Fruit fly (Drosophila melanogaster) whole organism: ENCODE measurements around the gene CG33643.

Source experiments
- CG8478 ChIP-seq: fragments of >200 bp; optimal IDR thresholded peaks from 2 replicates; lab custom pipeline; 2018; ENCODE audit warnings: inconsistent platforms
- Dll ChIP-seq: fragments of >200 bp; optimal IDR thresholded peaks from 2 replicates; lab custom pipeline; 2017
- EcR ChIP-seq, 2 experiments: fragments of >200 bp; optimal IDR thresholded peaks; 2 replicates each; lab custom pipeline; 2017; ENCODE audit warnings: missing biosample characterization in 2 of 2, missing genetic modification characterization in 2 of 2, missing genetic modification reagents in 2 of 2
- psq ChIP-seq: fragments of >200 bp; optimal IDR thresholded peaks from 2 replicates; lab custom pipeline; 2017
- usp ChIP-seq: fragments of >200 bp; optimal IDR thresholded peaks from 2 replicates; lab custom pipeline; 2017; ENCODE audit warnings: missing biosample characterization, missing genetic modification characterization, mixed read lengths

- TF ChIP-seq psq (lab: Kevin White, UChicago) = no peak
- no peak for TF ChIP-seq CG8478 (lab: Kevin White, UChicago)
- TF ChIP-seq usp = no peak
- no peak for TF ChIP-seq Dll (lab: Kevin White, UChicago)
- no peak for TF ChIP-seq EcR (GFP tag; optimal IDR thresholded peaks at IDR 0.05; lab: Kevin White, UChicago)
Observed at dm6 chr2L:13521807-13522206, 9.1 kb upstream of the CG33643 start.
